Fruit fly (Drosophila melanogaster) Kc167 (cell line): ENCODE measurements around the gene Rcc1.

Experiments
- Myc ChIP-seq: fragments of >200 bp; optimal IDR thresholded peaks from 2 replicates; lab custom pipeline; 2017; ENCODE audit warnings: missing external identifiers
- Sin3A ChIP-seq: fragments of >200 bp; optimal IDR thresholded peaks from 2 replicates; lab custom pipeline; 2018; ENCODE audit warnings: missing external identifiers
- h ChIP-seq: fragments of >200 bp; optimal IDR thresholded peaks from 3 replicates; lab custom pipeline; 2018; ENCODE audit warnings: missing external identifiers
- insv ChIP-seq: fragments of >200 bp; optimal IDR thresholded peaks from 3 replicates; lab custom pipeline; 2018; ENCODE audit warnings: missing external identifiers
- psq ChIP-seq: fragments of >200 bp; optimal IDR thresholded peaks from 2 replicates; lab custom pipeline; 2017; ENCODE audit warnings: missing external identifiers
- ttk ChIP-seq: sonication (Bioruptor generic); optimal IDR thresholded peaks from 2 replicates; lab custom pipeline; 2017; ENCODE audit warnings: missing external identifiers

Rcc1 gene

DNA sequence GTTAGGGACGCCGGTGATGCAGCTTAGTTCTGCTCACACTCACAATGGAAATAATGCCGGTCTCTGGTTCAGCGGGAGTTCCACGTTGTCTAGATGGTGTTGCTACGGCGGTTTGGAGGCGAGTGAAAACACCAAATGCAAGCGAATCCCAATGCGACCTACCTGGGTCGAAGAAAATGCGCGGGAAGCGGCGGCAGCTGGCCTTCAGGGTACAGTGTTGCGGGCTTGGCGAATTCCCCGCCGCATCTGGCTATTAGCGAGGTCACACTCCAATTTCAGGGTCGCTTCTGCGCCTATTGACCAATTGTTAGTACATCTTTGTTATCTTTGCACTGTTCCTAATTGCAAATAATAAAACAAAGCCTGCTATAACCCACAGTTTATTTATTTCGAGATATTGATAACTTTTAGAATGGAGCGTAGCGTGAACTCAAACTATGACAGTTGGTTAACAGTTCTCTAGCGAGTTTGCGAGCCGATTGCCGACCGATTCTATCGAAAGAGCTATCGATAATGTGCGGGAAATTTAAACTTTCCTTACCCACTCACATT, at the start of gene Rcc1:
Gene Rcc1, minus strand, starts transcription at position 411 of the 552 bp plus-strand sequence.
- TF ChIP-seq ttk (lab: Kevin White, UChicago) (no peak), Sin3A (lab: Kevin White, UChicago) (no peak), psq (lab: Kevin White, UChicago) (no peak)

DNA sequence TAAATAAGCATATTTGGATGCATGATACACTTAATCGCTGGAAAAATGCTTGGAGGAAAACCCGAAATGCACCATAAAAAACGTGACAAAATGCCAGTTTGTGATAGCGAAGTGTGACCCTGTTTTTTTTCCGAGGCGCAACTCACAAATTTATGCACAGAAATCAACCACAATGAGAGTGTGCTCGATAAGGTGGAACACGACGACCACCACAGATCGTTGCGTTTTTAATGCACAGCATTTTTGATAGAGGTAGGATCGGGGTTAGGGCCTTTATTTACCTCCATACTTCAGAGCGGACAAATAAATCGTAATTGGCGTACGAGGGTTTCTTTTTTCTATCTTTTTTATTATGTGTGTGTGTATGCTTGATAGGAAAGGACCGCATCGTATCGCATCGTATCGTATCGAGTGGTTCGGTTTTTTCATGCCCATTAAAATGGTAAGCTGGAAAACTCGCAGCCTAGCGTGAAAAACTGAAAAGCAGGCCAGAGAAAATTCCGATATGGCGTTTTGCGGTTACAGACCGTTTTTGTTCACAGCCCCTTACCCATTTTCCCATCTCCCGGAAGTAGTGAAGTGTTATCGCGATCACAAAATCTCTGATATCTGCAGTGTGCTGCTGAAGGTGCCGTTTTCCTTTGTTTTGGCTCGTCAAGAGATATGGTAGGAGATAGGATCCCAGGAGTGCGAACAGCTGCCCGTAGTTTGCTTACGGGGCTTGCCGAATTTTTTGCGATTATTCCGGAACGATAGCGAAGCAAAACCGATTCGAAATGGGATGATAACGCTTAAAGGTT, 48.2 kb upstream of the Rcc1 start:
- TF ChIP-seq ttk (lab: Kevin White, UChicago), result no peak

DNA sequence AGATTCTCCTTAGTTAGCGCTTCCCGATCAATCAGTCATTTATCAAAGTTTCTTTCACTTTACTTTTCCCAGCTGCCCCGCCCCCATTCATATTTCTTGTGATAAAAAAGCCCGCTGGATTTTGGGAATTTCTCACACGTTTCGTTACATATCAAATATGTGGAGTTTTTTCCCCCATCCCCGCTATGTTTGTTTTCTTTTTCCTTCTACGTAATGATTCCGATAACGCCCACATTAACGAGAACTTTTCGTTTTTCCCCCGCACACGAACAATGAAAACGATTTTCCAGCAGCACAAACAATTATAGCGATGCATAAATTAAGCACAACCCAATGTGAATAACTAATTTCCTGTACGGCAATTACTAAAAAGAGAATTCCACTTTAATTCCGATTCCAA, 47.5 kb upstream of the Rcc1 start:
- TF ChIP-seq insv (lab: Kevin White, UChicago) (no peak), h (lab: Kevin White, UChicago) (no peak), Sin3A (lab: Kevin White, UChicago) (no peak), psq (lab: Kevin White, UChicago) (no peak), Myc (lab: Kevin White, UChicago) (no peak)

dm6 chr3L:5979460-5979859, 46.9 kb upstream of the Rcc1 start:
- TF ChIP-seq h (lab: Kevin White, UChicago), result no peak

DNA sequence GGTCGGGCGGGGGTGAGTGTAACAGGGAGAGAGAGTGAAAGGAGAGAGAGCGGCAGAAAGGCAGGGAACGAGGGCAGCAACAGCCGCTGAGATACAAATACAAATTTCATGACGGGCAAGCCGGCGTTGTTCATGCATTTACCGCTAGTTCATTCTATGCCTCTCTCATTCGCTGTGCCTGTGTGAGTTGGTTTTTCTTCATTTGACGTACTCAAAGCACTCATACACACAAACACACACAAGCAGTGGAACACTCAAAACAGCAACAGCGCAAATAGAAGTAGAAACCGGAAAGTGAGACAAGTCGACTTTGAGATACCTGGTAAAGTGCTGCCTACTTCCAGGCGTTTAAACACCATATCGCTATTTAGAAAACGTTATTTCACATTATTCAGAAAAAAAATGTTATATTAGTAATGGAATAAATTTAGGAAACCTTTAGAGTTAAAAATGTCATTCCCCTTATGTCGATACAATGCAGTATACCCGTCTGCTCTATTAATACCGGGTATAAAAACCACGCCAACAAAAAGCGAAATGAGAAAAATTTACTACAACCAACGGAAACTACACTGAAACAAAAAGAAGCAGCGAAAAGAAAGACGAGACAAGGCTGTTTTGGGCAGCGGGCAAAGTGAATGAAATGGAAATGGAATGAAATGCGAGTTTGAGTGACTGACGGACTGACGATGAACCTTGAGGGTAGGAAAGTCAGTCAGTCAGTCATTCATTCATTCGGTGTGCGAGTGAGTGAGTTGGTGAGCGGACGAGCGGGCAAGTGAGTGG, 43.7 kb upstream of the Rcc1 start:
- TF ChIP-seq psq (lab: Kevin White, UChicago) (no peak), h (lab: Kevin White, UChicago) (no peak), Myc (lab: Kevin White, UChicago) (no peak), Sin3A (lab: Kevin White, UChicago) (no peak), insv (lab: Kevin White, UChicago) (no peak), ttk (lab: Kevin White, UChicago) (no peak)

DNA sequence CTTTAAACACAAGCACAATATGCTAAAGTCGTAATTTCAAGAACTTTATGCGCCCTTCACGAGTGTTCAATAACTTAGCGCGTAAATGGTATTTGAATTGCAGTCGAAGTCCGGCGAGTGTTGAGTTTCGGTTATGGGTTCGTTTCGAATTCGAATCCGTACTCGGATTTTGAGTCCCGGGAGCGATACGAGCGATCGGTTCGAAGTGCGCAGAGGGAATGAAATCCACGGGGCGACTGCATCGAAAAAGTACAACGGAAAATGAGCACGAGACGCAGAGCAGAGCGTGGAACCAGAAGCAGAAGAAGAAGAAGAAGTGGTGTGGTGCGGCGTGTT, 43.2 kb upstream of the Rcc1 start, which contains the start of gene CG10479:
Gene CG10479, minus strand, starts transcription at position 223 of the 336 bp plus-strand sequence.
- TF ChIP-seq psq (lab: Kevin White, UChicago) (no peak), Myc (lab: Kevin White, UChicago) (no peak), h (lab: Kevin White, UChicago) (no peak), Sin3A (lab: Kevin White, UChicago) (no peak), ttk (lab: Kevin White, UChicago) (no peak), insv (lab: Kevin White, UChicago) (no peak)

DNA sequence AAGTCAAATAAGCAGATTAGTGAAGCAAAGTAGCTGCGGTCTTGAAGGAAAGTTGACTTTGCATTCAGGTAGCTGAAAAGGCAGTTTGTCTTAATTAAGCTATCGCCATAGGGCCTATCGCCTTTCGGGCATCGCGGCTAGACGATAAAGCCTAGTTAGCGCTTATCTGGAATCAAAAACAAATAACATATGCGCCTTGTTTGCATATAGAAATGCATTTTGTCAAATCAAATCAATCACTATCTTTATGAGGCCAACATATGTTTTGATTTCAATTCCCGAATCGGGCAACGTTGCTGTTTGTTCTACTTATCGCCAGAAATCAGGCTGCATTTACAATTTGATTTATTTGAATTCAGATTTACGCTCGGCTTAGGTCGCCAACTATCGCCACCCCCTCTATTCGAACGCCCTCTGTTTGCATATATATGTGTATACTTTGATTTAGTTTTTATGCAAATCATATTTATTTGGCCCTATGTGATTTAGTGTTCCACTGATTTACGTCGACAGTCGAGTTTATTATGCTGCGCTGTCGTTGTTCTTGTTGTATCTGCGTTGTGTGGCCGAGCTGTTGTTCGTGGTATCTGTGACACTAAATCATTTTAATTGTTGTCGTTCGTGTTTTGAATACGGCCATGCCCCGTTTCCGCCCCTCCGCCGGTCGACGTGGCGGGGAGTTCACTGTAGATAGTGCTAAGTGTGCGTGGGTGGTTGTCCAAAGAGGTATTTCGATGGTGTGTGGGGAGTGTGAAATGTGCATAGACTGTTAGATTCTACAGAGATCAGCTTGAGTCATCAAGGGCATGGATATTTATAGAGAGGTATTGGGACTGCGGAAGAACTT, 42.2 kb upstream of the Rcc1 start:
- TF ChIP-seq h (lab: Kevin White, UChicago) (no peak), ttk (lab: Kevin White, UChicago) (no peak), Sin3A (lab: Kevin White, UChicago) (no peak), psq (lab: Kevin White, UChicago) (no peak), Myc (lab: Kevin White, UChicago) (no peak), insv (lab: Kevin White, UChicago) (no peak)

- TF ChIP-seq Sin3A (lab: Kevin White, UChicago), result no peak
These were observed 38.9 kb upstream of the Rcc1 start for dm6 chr3L:5971440-5971839.

- TF ChIP-seq psq (lab: Kevin White, UChicago) (no peak), Sin3A (lab: Kevin White, UChicago) (no peak), insv (lab: Kevin White, UChicago) (no peak), h (lab: Kevin White, UChicago) (no peak), Myc (lab: Kevin White, UChicago) (no peak), ttk (lab: Kevin White, UChicago) (no peak)
These were observed 37.6 kb upstream of the Rcc1 start for dm6 chr3L:5970169-5970568.

dm6 chr3L:5969122-5969521, 36.5 kb upstream of the Rcc1 start:
- no peak for TF ChIP-seq h (lab: Kevin White, UChicago)
- no peak for TF ChIP-seq psq (lab: Kevin White, UChicago)
- TF ChIP-seq Sin3A (lab: Kevin White, UChicago), result no peak
- no peak for TF ChIP-seq Myc (lab: Kevin White, UChicago)
- no peak for TF ChIP-seq insv (lab: Kevin White, UChicago)
- TF ChIP-seq ttk (lab: Kevin White, UChicago), result no peak

DNA sequence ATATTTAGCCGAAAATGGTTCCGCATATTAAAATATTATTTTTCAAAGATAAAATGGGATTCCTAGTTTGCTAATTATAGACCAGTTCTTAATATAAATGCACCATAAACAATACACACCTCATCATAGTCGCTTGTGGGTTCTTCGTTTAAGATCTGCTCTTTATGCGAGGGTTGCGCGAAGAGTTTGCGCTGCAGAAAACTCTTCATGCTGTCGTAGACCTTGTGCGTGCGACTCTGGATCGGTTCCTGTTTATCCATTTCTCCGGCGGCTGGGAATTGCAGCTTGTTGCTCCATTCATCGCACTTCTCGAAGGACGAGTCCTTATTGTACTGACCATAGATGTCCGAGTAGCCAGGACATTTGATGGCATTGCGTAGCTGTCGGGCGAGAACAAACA, 36.1 kb upstream of the Rcc1 start:
- TF ChIP-seq insv (lab: Kevin White, UChicago) (no peak), Myc (lab: Kevin White, UChicago) (no peak), Sin3A (lab: Kevin White, UChicago) (no peak), psq (lab: Kevin White, UChicago) (no peak), ttk (lab: Kevin White, UChicago) (no peak), h (lab: Kevin White, UChicago) (no peak)
